Worm (Caenorhabditis elegans) whole organism, midembryonic: ENCODE results near the gene Y54G2A.12.

Experiments
- T22C8.4 ChIP-seq: fragments of 200-800 bp; sonication (Bioruptor generic); IDR thresholded peaks from 2 replicates; pipeline ENCODE4 v1.3.6; 2022; ENCODE audit warnings: missing genetic modification characterization, missing compliant biosample characterization
- cog-1 ChIP-seq: sonication (generic microtip); optimal IDR thresholded peaks from 2 replicates; lab custom pipeline; 2016; ENCODE audit warnings: missing genetic modification characterization, missing compliant biosample characterization
- flt-1 ChIP-seq: fragments of 200-800 bp; sonication (Bioruptor generic); IDR thresholded peaks from 2 replicates; pipeline ENCODE4 v1.3.6; 2022; ENCODE audit warnings: missing genetic modification characterization, missing compliant biosample characterization
- klf-2 ChIP-seq: fragments of 200-800 bp; sonication (Bioruptor generic); conservative IDR thresholded peaks from 2 replicates; pipeline ENCODE4 v1.3.6; 2022; ENCODE audit warnings: missing genetic modification reagents, missing genetic modification characterization, missing compliant biosample characterization
- med-1 ChIP-seq: sonication (generic microtip); optimal IDR thresholded peaks from 2 replicates; lab custom pipeline; 2017; ENCODE audit warnings: missing genetic modification characterization, mild to moderate bottlenecking, missing compliant biosample characterization, antibody characterized with exemption, missing genetic modification reagents; ENCODE audit not compliant: insufficient read depth
- ref-1 ChIP-seq: fragments of 200-800 bp; sonication (Bioruptor generic); conservative IDR thresholded peaks from 2 replicates; pipeline ENCODE4 v1.3.6; 2022; ENCODE audit warnings: missing genetic modification reagents, missing genetic modification characterization, missing compliant biosample characterization
- tab-1 ChIP-seq: fragments of 200-800 bp; sonication (Bioruptor generic); IDR thresholded peaks from 2 replicates; pipeline ENCODE4 v1.3.6; 2022; ENCODE audit warnings: missing genetic modification characterization, missing compliant biosample characterization
- ztf-23 ChIP-seq: fragments of 200-800 bp; sonication (Bioruptor generic); IDR thresholded peaks from 2 replicates; pipeline ENCODE4 v1.3.6; 2022; ENCODE audit warnings: missing genetic modification reagents, missing genetic modification characterization, missing compliant biosample characterization
- ztf-29 ChIP-seq: fragments of 200-800 bp; sonication (Bioruptor generic); IDR thresholded peaks from 2 replicates; pipeline ENCODE4 v1.3.6; 2022; ENCODE audit warnings: missing genetic modification reagents, missing genetic modification characterization, missing compliant biosample characterization

The Y54G2A.12 gene

DNA sequence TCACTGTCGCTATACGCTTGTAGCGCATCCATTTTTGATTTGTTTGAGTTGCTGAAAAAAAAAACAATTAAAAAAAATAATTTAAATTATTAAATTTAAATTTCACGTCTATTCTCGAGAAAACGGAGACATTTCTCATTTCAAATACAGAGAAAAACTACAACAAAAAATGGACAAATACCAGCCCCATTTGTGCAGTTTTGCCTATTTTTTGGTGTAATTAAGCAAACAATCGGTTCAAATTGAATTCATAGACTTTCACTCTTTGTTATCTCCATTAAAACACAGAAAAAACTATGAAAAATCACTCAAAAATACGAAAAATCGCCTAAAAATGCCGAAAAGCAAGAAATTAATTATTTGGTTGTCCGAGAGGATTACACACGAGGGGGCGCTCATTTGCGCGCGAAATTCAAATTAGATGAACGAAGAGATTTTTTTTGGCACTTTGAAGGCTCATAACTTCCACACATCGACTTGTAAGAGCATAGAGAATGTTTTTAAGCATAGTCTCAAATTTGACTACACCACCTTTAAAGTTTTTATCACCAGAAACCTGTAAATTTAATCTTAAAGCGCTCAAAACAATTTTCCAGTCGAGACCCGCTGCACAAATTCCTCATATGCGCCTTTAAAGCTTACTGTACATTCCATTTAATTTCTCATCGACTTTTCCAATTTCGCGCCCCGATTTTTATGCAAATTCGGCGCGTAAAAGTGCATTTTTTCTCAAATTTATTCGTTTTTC lies at the start of gene Y54G2A.12:
Gene Y54G2A.12, minus strand, starts transcription at position 51 of the 748 bp plus-strand sequence.
- TF ChIP-seq flt-1 (GFP tag; lab: Robert Waterston, UW) = no peak
- no peak for TF ChIP-seq ztf-29 (GFP tag; lab: Robert Waterston, UW)
- TF ChIP-seq ref-1 (GFP tag; lab: Robert Waterston, UW) = no peak
- TF ChIP-seq klf-2 (GFP tag; lab: Robert Waterston, UW) = no peak
- no peak for TF ChIP-seq tab-1 (GFP tag; lab: Robert Waterston, UW)

DNA sequence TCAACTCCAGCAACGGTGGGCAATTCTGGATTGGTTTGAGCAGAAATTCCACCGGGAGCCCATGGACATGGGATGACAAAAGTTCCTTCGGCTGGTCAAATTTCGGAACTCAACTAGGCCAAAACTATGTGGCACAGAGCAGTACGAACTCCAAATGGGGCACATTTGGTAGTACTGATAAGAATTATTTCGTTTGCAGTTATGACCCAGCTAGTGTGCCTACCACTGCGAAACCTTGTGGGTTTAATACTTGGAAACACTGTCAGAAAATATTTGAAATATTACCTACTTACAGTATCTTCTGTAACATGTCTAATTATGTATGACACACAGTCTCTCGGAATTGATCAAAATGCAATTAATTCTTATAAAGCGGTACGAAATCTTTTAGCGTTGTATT lies 43.7 kb upstream of the Y54G2A.12 start:
- TF ChIP-seq ztf-29 (GFP tag; lab: Robert Waterston, UW) (no peak), flt-1 (GFP tag; lab: Robert Waterston, UW) (no peak), klf-2 (GFP tag; lab: Robert Waterston, UW) (no peak), ztf-23 (GFP tag; lab: Robert Waterston, UW) (no peak), cog-1 (tag; lab: Kevin White, UChicago) (no peak), ref-1 (GFP tag; lab: Robert Waterston, UW) (no peak), tab-1 (GFP tag; lab: Robert Waterston, UW) (no peak), med-1 (no peak), T22C8.4 (GFP tag; lab: Robert Waterston, UW) (no peak)

DNA sequence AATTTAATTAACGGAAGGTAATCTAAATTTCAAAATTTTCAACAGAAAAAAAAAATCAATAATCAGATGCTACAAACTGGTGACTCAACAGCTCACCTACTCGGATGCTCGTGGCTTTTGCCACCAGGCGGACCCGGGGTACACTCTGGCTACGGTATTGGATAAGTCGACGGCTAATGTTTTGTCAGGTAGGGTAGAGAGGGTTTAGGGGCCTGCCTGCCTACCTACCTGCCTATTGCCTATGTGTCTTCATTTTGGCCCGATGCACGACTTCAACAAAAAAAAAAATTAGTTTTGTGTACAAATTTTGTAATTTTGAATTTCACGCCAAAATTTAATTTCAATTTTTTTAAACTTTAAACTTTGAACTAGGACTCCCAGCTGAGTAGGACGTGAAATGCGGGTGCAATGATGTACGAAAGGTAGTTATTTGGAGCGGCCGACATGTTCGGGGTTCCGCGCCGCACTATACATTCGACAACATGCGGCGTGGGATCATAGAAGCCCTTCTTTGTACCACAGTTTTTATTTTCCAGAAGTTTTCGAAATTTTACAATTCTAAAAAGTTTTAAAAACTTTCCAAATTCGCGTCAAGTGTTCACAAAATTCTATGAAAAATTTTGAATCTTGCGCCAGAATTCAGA lies 42.9 kb upstream of the Y54G2A.12 start:
- TF ChIP-seq flt-1 (GFP tag; lab: Robert Waterston, UW) (no peak), ztf-29 (GFP tag; lab: Robert Waterston, UW) (no peak), ztf-23 (GFP tag; lab: Robert Waterston, UW) (no peak), klf-2 (GFP tag; lab: Robert Waterston, UW) (no peak), ref-1 (GFP tag; lab: Robert Waterston, UW) (no peak), cog-1 (tag; lab: Kevin White, UChicago) (no peak), tab-1 (GFP tag; lab: Robert Waterston, UW) (no peak), T22C8.4 (GFP tag; lab: Robert Waterston, UW) (no peak), med-1 (no peak)

DNA sequence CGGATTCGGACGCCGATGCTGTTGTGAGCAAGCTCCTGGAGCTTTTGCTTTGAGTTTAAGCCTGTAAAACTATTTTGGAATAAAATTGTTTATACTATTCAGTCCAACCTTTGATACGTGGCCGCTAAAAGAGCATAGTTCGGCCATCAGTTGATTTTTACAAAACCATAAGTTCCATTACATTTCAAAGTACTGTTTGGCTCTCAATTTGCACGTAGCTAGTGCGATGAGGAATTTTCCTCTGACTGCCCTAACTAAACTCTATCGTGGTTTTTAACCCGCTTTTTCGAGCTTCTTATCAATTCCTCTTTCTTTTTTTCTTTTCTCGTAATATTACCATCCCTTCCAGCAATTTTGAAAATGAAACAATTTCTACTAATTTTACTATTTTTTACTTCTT lies 40.8 kb upstream of the Y54G2A.12 start, which contains the start of gene clec-80:
Gene clec-80, plus strand, starts transcription at position 301 of the 400 bp plus-strand sequence.
- no peak for TF ChIP-seq tab-1 (GFP tag; lab: Robert Waterston, UW)
- no peak for TF ChIP-seq ref-1 (GFP tag; lab: Robert Waterston, UW)
- TF ChIP-seq ztf-23 (GFP tag; lab: Robert Waterston, UW) = no peak
- TF ChIP-seq klf-2 (GFP tag; lab: Robert Waterston, UW) = no peak

DNA sequence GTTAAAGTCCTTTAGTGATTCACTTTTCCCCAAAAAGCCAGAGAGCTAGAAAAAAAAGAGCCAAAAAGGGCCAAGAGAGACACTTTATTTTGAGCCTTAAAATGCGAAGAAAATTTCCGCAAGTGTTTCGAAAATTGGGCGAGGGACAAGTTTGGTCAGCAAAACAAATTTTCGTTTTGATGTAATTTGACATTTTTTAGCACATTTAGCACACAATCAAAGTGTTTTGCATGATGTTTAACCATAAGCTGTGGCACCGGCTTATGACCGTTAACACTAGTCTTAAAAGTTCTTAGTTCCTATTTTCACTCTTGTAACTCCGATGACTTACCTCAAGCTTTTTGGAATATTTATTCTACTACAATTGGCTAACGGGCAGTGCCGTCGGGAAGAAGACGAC lies 37.8 kb upstream of the Y54G2A.12 start, which contains the start of gene Y54G2A.37:
Gene Y54G2A.37, plus strand, starts transcription at position 301 of the 400 bp plus-strand sequence.
- no peak for TF ChIP-seq T22C8.4 (GFP tag; lab: Robert Waterston, UW)
- TF ChIP-seq ztf-29 (GFP tag; lab: Robert Waterston, UW) = no peak
- TF ChIP-seq tab-1 (GFP tag; lab: Robert Waterston, UW) = no peak

DNA sequence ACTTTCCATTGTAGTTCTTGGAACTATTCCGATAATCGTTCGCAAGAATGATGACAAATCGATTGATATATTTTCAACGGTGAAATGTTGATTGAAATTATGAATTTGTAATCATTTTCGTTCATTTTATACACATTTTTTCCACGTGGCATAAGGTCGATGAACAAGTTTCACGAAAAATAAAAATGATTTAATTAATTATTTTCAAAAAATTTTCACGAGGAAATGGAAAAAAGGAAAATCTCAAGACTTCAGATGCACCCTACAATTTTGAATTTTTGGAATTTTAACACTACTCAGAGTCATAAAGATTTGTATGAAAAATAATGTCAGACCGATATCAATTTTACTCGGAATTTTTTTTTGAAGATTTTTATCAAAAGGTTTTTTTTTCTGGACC lies 37.0 kb upstream of the Y54G2A.12 start, which contains the start of gene Y54G2A.13:
Gene Y54G2A.13, minus strand, starts transcription at position 101 of the 400 bp plus-strand sequence.
- no peak for TF ChIP-seq ztf-23 (GFP tag; lab: Robert Waterston, UW)
- TF ChIP-seq T22C8.4 (GFP tag; lab: Robert Waterston, UW) = no peak
- TF ChIP-seq med-1 = no peak
- no peak for TF ChIP-seq klf-2 (GFP tag; lab: Robert Waterston, UW)
- no peak for TF ChIP-seq flt-1 (GFP tag; lab: Robert Waterston, UW)
- TF ChIP-seq cog-1 (tag; lab: Kevin White, UChicago) = no peak
- no peak for TF ChIP-seq ref-1 (GFP tag; lab: Robert Waterston, UW)
- TF ChIP-seq tab-1 (GFP tag; lab: Robert Waterston, UW) = no peak
- no peak for TF ChIP-seq ztf-29 (GFP tag; lab: Robert Waterston, UW)

DNA sequence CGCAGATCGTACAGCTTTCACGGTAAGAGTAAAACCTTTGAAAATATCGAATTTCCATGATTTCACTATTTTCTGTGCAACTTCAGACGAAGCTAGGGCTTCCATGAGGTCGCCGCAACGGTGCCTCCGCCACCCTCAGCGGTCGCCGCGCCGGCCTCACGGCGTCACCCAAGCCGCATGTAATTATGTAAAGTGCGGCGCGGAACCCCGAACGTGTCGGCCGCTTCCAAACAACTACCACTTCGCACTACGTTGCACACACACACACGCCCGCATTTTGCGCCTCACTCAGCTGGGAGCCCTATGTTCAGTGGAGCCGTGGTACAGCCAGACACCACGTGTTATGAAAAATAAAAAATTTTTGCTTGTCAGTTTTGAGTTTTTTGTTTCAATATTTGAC lies 34.4 kb upstream of the Y54G2A.12 start:
- TF ChIP-seq cog-1 (tag; lab: Kevin White, UChicago) = no peak
- TF ChIP-seq flt-1 (GFP tag; lab: Robert Waterston, UW) = 0 out of 2 replicates have a peak, but pooled peaks have one; percentile 35

DNA sequence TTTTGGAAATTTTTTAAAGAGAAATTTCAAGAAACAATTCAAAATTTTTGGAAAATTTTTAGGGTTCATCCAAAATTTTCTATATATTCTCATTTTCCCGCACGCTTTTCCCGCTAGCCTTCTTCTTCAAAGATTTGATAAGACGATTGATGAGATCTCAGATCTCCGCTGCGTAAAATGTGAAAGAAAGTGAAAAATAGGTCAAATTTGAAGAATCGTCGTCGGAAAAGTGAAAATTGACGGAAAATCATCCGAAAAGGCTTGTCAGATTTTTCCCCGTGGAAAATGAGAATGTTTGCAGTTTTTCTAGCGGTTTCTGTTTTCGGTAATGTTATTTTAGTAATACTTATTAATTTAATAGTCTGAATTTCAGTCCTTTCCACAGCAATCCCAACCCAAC lies 26.6 kb upstream of the Y54G2A.12 start, which contains the start of gene Y54G2A.76:
Gene Y54G2A.76, plus strand, starts transcription at position 203 of the 400 bp plus-strand sequence.
- TF ChIP-seq klf-2 (GFP tag; lab: Robert Waterston, UW) (no peak), med-1 (no peak), tab-1 (GFP tag; lab: Robert Waterston, UW) (no peak), T22C8.4 (GFP tag; lab: Robert Waterston, UW) (no peak), ztf-29 (GFP tag; lab: Robert Waterston, UW) (no peak)

DNA sequence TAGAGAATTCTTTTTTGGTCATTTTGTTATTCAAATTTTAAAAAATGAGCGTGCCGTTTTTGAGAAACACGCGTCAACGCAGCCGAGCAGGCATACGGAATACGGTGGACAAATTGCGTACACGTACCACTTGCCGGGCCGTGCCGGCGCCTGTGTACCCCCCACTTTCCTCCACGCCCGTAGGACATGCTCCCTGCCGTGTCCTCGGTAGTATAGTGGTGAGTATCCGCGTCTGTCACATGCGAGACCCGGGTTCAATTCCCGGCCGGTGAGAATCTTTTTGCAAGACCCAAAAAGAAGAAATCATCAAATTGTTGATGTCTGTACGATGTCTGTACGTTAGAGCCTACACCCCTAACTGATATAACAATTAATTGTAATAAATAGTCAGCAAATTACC lies 25.5 kb upstream of the Y54G2A.12 start:
- TF ChIP-seq med-1 (no peak), cog-1 (tag; lab: Kevin White, UChicago) (no peak), ztf-23 (GFP tag; lab: Robert Waterston, UW) (no peak; the same call in 1 of the 2 replicates), flt-1 (GFP tag; lab: Robert Waterston, UW) (peak; percentile 44; the same call in 1 of the 2 replicates), T22C8.4 (GFP tag; lab: Robert Waterston, UW) (no peak), ztf-29 (GFP tag; lab: Robert Waterston, UW) (no peak), ref-1 (GFP tag; lab: Robert Waterston, UW) (no peak), tab-1 (GFP tag; lab: Robert Waterston, UW) (0 out of 2 replicates have a peak, but pooled peaks have one; percentile 58)
